Fruit fly (Drosophila melanogaster): Measurements from ENCODE around the gene CG11529.

CG11529 gene

dm6 chr3L:12163082-12163481 lies 34.5 kb upstream of the CG11529 start (continued):
- TF ChIP-seq CG33557 (GFP tag; optimal IDR thresholded peaks at IDR 0.05) (no peak), Vsx1 (GFP tag; optimal IDR thresholded peaks at IDR 0.05) (no peak), ranshi (GFP tag; IDR thresholded peaks at IDR 0.05) (no peak), CoRest (tag; optimal IDR thresholded peaks at IDR 0.05) (no peak), CG10431 (GFP tag; optimal IDR thresholded peaks at IDR 0.05) (no peak), CG9215 (GFP tag; IDR thresholded peaks at IDR 0.05) (no peak), Atf6 (GFP tag; IDR thresholded peaks at IDR 0.05) (no peak), CG30403 (GFP tag; optimal IDR thresholded peaks at IDR 0.05) (peak; percentile 11), H2.0 (GFP tag; IDR thresholded peaks at IDR 0.05) (no peak), tx (GFP tag; optimal IDR thresholded peaks at IDR 0.05) (no peak), ssp (GFP tag; IDR thresholded peaks at IDR 0.05) (peak; percentile 38), ap (GFP tag; IDR thresholded peaks at IDR 0.05) (no peak; the same call in 1 of the 2 replicates), corto (GFP tag; optimal IDR thresholded peaks at IDR 0.05) (no peak), CG11504 (tag; optimal IDR thresholded peaks at IDR 0.05) (no peak), cg (GFP tag; optimal IDR thresholded peaks at IDR 0.05) (no peak)

- TF ChIP-seq H2.0 (GFP tag; IDR thresholded peaks at IDR 0.05) (0 out of 2 replicates have a peak, but pooled peaks have one; percentile 5), sisA (GFP tag; IDR thresholded peaks at IDR 0.05) (peak; percentile 5; the same call in 1 of the 2 replicates), row (GFP tag; IDR thresholded peaks at IDR 0.05) (peak; percentile 36; the same call in 1 of the 3 replicates), Sox102F (GFP tag; optimal IDR thresholded peaks at IDR 0.05) (peak; percentile 29), gsb-n (tag; optimal IDR thresholded peaks at IDR 0.05) (no peak), Rx (GFP tag; IDR thresholded peaks at IDR 0.05) (0 out of 2 replicates have a peak, but pooled peaks have one; percentile 22), CG3847 (GFP tag; IDR thresholded peaks at IDR 0.05) (no peak), CG8388 (GFP tag; optimal IDR thresholded peaks at IDR 0.05) (peak; percentile 34), ranshi (GFP tag; IDR thresholded peaks at IDR 0.05) (0 out of 2 replicates have a peak, but pooled peaks have one; percentile 7), H15 (GFP tag; IDR thresholded peaks at IDR 0.05) (no peak), Blimp-1 (GFP tag; optimal IDR thresholded peaks at IDR 0.05) (no peak), Hsf (GFP tag; optimal IDR thresholded peaks at IDR 0.05) (peak; percentile 1), D (optimal IDR thresholded peaks at IDR 0.05) (no peak), D (GFP tag; optimal IDR thresholded peaks at IDR 0.05) (no peak), Trl (optimal IDR thresholded peaks at IDR 0.05) (peak; percentile 56 to 58), Trl (GFP tag; optimal IDR thresholded peaks at IDR 0.05) (no peak), Hmr (GFP tag; optimal IDR thresholded peaks at IDR 0.05) (no peak), fd3F (GFP tag; optimal IDR thresholded peaks at IDR 0.05) (no peak), CG4854 (GFP tag; optimal IDR thresholded peaks at IDR 0.05) (no peak), Adf1 (GFP tag; IDR thresholded peaks at IDR 0.05) (peak; percentile 40; the same call in 1 of the 2 replicates), gce (GFP tag; IDR thresholded peaks at IDR 0.05) (0 out of 3 replicates have a peak, but pooled peaks have one; percentile 12), bcd (GFP tag; optimal IDR thresholded peaks at IDR 0.05) (no peak), CG2199 (GFP tag; IDR thresholded peaks at IDR 0.05) (no peak), Bgb (GFP tag; IDR thresholded peaks at IDR 0.05; ENCODE audit: partially characterized antibody) (no peak), Neu2 (GFP tag; optimal IDR thresholded peaks at IDR 0.05; ENCODE audit: borderline replicate concordance) (no peak), ttk (GFP tag; IDR thresholded peaks at IDR 0.05) (0 out of 2 replicates have a peak, but pooled peaks have one; percentile 34), dysf (GFP tag; IDR thresholded peaks at IDR 0.05) (peak; percentile 56; the same call in 2 of the 3 replicates), Lim3 (GFP tag; IDR thresholded peaks at IDR 0.05) (no peak), Oli (tag; optimal IDR thresholded peaks at IDR 0.05) (peak; percentile 12), CG10366 (GFP tag; IDR thresholded peaks at IDR 0.05) (peak; percentile 34), CG15011 (GFP tag; optimal IDR thresholded peaks at IDR 0.05) (no peak), hkb (optimal IDR thresholded peaks at IDR 0.05) (no peak), hkb (GFP tag; IDR thresholded peaks at IDR 0.05) (peak; percentile 65; the same call in 1 of the 2 replicates), CG17912 (GFP tag; optimal IDR thresholded peaks at IDR 0.05) (no peak), gem (tag; optimal IDR thresholded peaks at IDR 0.05) (peak; percentile 21), pnt (GFP tag; optimal IDR thresholded peaks at IDR 0.05) (peak; percentile 2), Atf3 (GFP tag; optimal IDR thresholded peaks at IDR 0.05) (no peak), abd-A (tag; optimal IDR thresholded peaks at IDR 0.05) (no peak)
Measured at dm6 chr3L:12163693-12164092, 33.9 kb upstream of the CG11529 start, which contains the start of gene CG9760. CG9760 (minus strand) TSS chr3L:12163735.

All from whole organism, embryonic.